Fruit fly (Drosophila melanogaster) whole organism, embryonic: ENCODE measurements around the gene Sec13.

Experiments
- Awh ChIP-seq: fragments of 200-800 bp; sonication (Bioruptor generic); IDR thresholded peaks from 2 replicates; pipeline ENCODE4, ENCODE4 v1.3.6; 2022; ENCODE audit warnings: missing biosample characterization, missing genetic modification characterization
- CG10274 ChIP-seq: fragments of 200-800 bp; sonication (Bioruptor generic); optimal IDR thresholded peaks from 3 replicates; lab custom pipeline; 2017; ENCODE audit warnings: missing biosample characterization, mild to moderate bottlenecking, missing genetic modification characterization
- CG11398 ChIP-seq: fragments of 200-800 bp; sonication (Bioruptor generic); optimal IDR thresholded peaks from 2 replicates; lab custom pipeline; 2016; ENCODE audit warnings: missing biosample characterization, missing genetic modification characterization
- CG11695 ChIP-seq: fragments of 200-800 bp; sonication (Bioruptor generic); IDR thresholded peaks from 3 replicates; pipeline ENCODE4 v1.3.6; 2022; ENCODE audit warnings: missing biosample characterization, missing genetic modification characterization
- CG12769 ChIP-seq: fragments of 200-800 bp; sonication (Bioruptor generic); optimal IDR thresholded peaks from 2 replicates; lab custom pipeline; 2019; ENCODE audit warnings: missing biosample characterization, mild to moderate bottlenecking, missing genetic modification characterization, moderate library complexity
- CG13624 ChIP-seq: fragments of 200-800 bp; sonication (Bioruptor generic); optimal IDR thresholded peaks from 2 replicates; lab custom pipeline; 2016; ENCODE audit warnings: missing biosample characterization, missing genetic modification characterization
- CG14050 ChIP-seq: fragments of 200-800 bp; sonication (Bioruptor generic); IDR thresholded peaks from 3 replicates; pipeline ENCODE4 v1.3.6; 2022; ENCODE audit warnings: missing biosample characterization, missing genetic modification characterization
- CG14710 ChIP-seq: fragments of 200-800 bp; sonication (Bioruptor generic); optimal IDR thresholded peaks from 3 replicates; lab custom pipeline; 2019; ENCODE audit warnings: missing biosample characterization, mild to moderate bottlenecking, missing genetic modification characterization, moderate library complexity
- CG1529 ChIP-seq: fragments of 200-800 bp; sonication (Bioruptor generic); optimal IDR thresholded peaks from 3 replicates; lab custom pipeline; 2018; ENCODE audit warnings: missing biosample characterization, missing genetic modification characterization
- CG15601 ChIP-seq: fragments of 200-800 bp; sonication (Bioruptor generic); optimal IDR thresholded peaks from 3 replicates; lab custom pipeline; 2019; ENCODE audit warnings: missing biosample characterization, mild to moderate bottlenecking, missing genetic modification characterization, moderate library complexity
- CG1647 ChIP-seq: fragments of 200-800 bp; sonication (Bioruptor generic); optimal IDR thresholded peaks from 3 replicates; lab custom pipeline; 2016; ENCODE audit warnings: missing biosample characterization, missing genetic modification characterization
- CG18476 ChIP-seq: fragments of 200-800 bp; sonication (Bioruptor generic); optimal IDR thresholded peaks from 2 replicates; lab custom pipeline; 2016; ENCODE audit warnings: missing biosample characterization, mild to moderate bottlenecking, missing genetic modification characterization
- CG18764 ChIP-seq: fragments of 200-800 bp; sonication (Bioruptor generic); optimal IDR thresholded peaks from 3 replicates; lab custom pipeline; 2016; ENCODE audit warnings: missing biosample characterization, missing genetic modification characterization
- CG30403 ChIP-seq: fragments of 200-800 bp; sonication (Bioruptor generic); optimal IDR thresholded peaks from 3 replicates; lab custom pipeline; 2016; ENCODE audit warnings: missing biosample characterization, missing genetic modification characterization
- CG30431 ChIP-seq: fragments of 200-800 bp; sonication (Bioruptor generic); optimal IDR thresholded peaks from 2 replicates; lab custom pipeline; 2017; ENCODE audit warnings: missing biosample characterization, missing genetic modification characterization
- CG32772 ChIP-seq: fragments of 200-800 bp; sonication (Bioruptor generic); IDR thresholded peaks from 2 replicates; pipeline ENCODE4 v1.3.6; 2022; ENCODE audit warnings: missing biosample characterization, missing genetic modification characterization
- CG3838 ChIP-seq: fragments of 200-800 bp; sonication (Bioruptor generic); optimal IDR thresholded peaks from 3 replicates; lab custom pipeline; 2016; ENCODE audit warnings: missing biosample characterization, missing genetic modification characterization
- CG43689 ChIP-seq: fragments of 200-800 bp; sonication (Bioruptor generic); IDR thresholded peaks from 2 replicates; pipeline ENCODE4 v1.3.6; 2022; ENCODE audit warnings: missing biosample characterization, missing genetic modification characterization
- CG5953 ChIP-seq: fragments of 200-800 bp; sonication (Bioruptor generic); IDR thresholded peaks from 2 replicates; pipeline ENCODE4 v1.3.6; 2022; ENCODE audit warnings: missing biosample characterization, missing genetic modification characterization
- CG9727 ChIP-seq: fragments of 200-800 bp; sonication (Bioruptor generic); optimal IDR thresholded peaks from 3 replicates; lab custom pipeline; 2017; ENCODE audit warnings: missing biosample characterization, mild to moderate bottlenecking, missing genetic modification characterization
- CG9797 ChIP-seq: fragments of 200-800 bp; sonication (Bioruptor generic); optimal IDR thresholded peaks from 3 replicates; lab custom pipeline; 2018; ENCODE audit warnings: missing biosample characterization, mild to moderate bottlenecking, missing genetic modification characterization
- Chrac-16 ChIP-seq: fragments of 200-800 bp; sonication (Bioruptor generic); optimal IDR thresholded peaks from 3 replicates; lab custom pipeline; 2016; ENCODE audit warnings: missing biosample characterization, missing genetic modification characterization
- Doc3 ChIP-seq: fragments of 200-800 bp; sonication (Bioruptor generic); IDR thresholded peaks from 3 replicates; pipeline ENCODE4 v1.3.6; 2022; ENCODE audit warnings: missing biosample characterization, missing genetic modification characterization; ENCODE audit not compliant: partially characterized antibody
- E2f1 ChIP-seq: fragments of 200-800 bp; sonication (Bioruptor generic); IDR thresholded peaks from 2 replicates; pipeline ENCODE4 v1.3.6; 2022; ENCODE audit warnings: missing biosample characterization, missing genetic modification characterization
- Fer3 ChIP-seq: fragments of 200-800 bp; sonication (Bioruptor generic); optimal IDR thresholded peaks from 2 replicates; lab custom pipeline; 2018; ENCODE audit warnings: missing biosample characterization, mild to moderate bottlenecking, missing genetic modification characterization, moderate library complexity
- HLH3B ChIP-seq: fragments of 200-800 bp; sonication (Bioruptor generic); IDR thresholded peaks from 2 replicates; pipeline ENCODE4 v1.3.6; 2022; ENCODE audit warnings: missing biosample characterization, missing genetic modification characterization
- Hr51 ChIP-seq, 2 experiments: fragments of 200-800 bp; sonication (Bioruptor generic); optimal IDR thresholded peaks; 2 replicates in 1 of 2; 3 replicates in 1 of 2; lab custom pipeline; 2016 to 2018; ENCODE audit warnings: missing biosample characterization in 2 of 2, missing genetic modification characterization in 2 of 2, mild to moderate bottlenecking in 1 of 2, moderate library complexity in 1 of 2
- Lhr ChIP-seq: fragments of 200-800 bp; sonication (Bioruptor generic); optimal IDR thresholded peaks from 3 replicates; lab custom pipeline; 2017; ENCODE audit warnings: mild to moderate bottlenecking, missing biosample characterization, missing genetic modification reagents, missing genetic modification characterization
- Mes4 ChIP-seq: fragments of 200-800 bp; sonication (Bioruptor generic); optimal IDR thresholded peaks from 2 replicates; lab custom pipeline; 2016; ENCODE audit warnings: missing biosample characterization, missing genetic modification characterization
- Mrtf ChIP-seq: fragments of 200-800 bp; sonication (Bioruptor generic); IDR thresholded peaks from 3 replicates; pipeline ENCODE4 v1.3.6; 2022; ENCODE audit warnings: missing biosample characterization, missing genetic modification characterization
- Ptx1 ChIP-seq: fragments of 200-800 bp; sonication (Bioruptor generic); IDR thresholded peaks from 2 replicates; pipeline ENCODE4 v1.3.6; 2022; ENCODE audit warnings: missing biosample characterization, missing genetic modification characterization
- Sin3A ChIP-seq: fragments of >200 bp; optimal IDR thresholded peaks from 2 replicates; lab custom pipeline; 2018
- croc ChIP-seq: fragments of 200-800 bp; sonication (Bioruptor generic); conservative IDR thresholded peaks from 3 replicates; pipeline ENCODE4 v1.3.6; 2022; ENCODE audit warnings: missing biosample characterization, missing genetic modification characterization
- danr ChIP-seq: fragments of 200-800 bp; sonication (Bioruptor generic); IDR thresholded peaks from 2 replicates; pipeline ENCODE4 v1.3.6; 2022; ENCODE audit warnings: missing biosample characterization, missing genetic modification characterization
- emc ChIP-seq: fragments of 200-800 bp; sonication (Bioruptor generic); optimal IDR thresholded peaks from 2 replicates; lab custom pipeline; 2016; ENCODE audit warnings: missing biosample characterization, missing genetic modification characterization
- ewg ChIP-seq: fragments of 200-800 bp; sonication (Bioruptor generic); optimal IDR thresholded peaks from 3 replicates; lab custom pipeline; 2017; ENCODE audit warnings: mild to moderate bottlenecking, missing biosample characterization, missing genetic modification reagents, missing genetic modification characterization
- exex ChIP-seq: fragments of 200-800 bp; sonication (Bioruptor generic); optimal IDR thresholded peaks from 4 replicates; lab custom pipeline; 2018; ENCODE audit warnings: missing biosample characterization, mild to moderate bottlenecking, missing genetic modification characterization, moderate library complexity
- fd102C ChIP-seq: fragments of 200-800 bp; sonication (Bioruptor generic); optimal IDR thresholded peaks from 2 replicates; lab custom pipeline; 2018; ENCODE audit warnings: missing biosample characterization, mild to moderate bottlenecking, missing genetic modification characterization, moderate library complexity
- ftz-f1 ChIP-seq: fragments of 200-800 bp; sonication (Bioruptor generic); optimal IDR thresholded peaks from 2 replicates; lab custom pipeline; 2016; ENCODE audit warnings: missing biosample characterization, missing genetic modification characterization
- gce ChIP-seq: fragments of 200-800 bp; sonication (Bioruptor generic); IDR thresholded peaks from 3 replicates; pipeline ENCODE4 v1.3.6; 2022; ENCODE audit warnings: missing biosample characterization, missing genetic modification characterization
- grau ChIP-seq: fragments of 200-800 bp; optimal IDR thresholded peaks from 3 replicates; lab custom pipeline; 2019; ENCODE audit warnings: missing biosample characterization, mild to moderate bottlenecking, missing genetic modification characterization, moderate library complexity
- hb ChIP-seq: fragments of 200-800 bp; sonication (Bioruptor generic); IDR thresholded peaks from 3 replicates; pipeline ENCODE4 v1.3.6; 2022; ENCODE audit warnings: missing biosample characterization, missing genetic modification characterization; ENCODE audit not compliant: partially characterized antibody
- kni ChIP-seq: fragments of 200-800 bp; sonication (Bioruptor generic); optimal IDR thresholded peaks from 3 replicates; lab custom pipeline; 2017; ENCODE audit warnings: mild to moderate bottlenecking, missing biosample characterization, missing genetic modification reagents, missing genetic modification characterization
- pfk ChIP-seq: fragments of 200-800 bp; sonication (Bioruptor generic); optimal IDR thresholded peaks from 2 replicates; lab custom pipeline; 2018; ENCODE audit warnings: missing biosample characterization, mild to moderate bottlenecking, missing genetic modification characterization, moderate library complexity
- rib ChIP-seq: fragments of 200-800 bp; sonication (Bioruptor generic); IDR thresholded peaks from 2 replicates; pipeline ENCODE4 v1.3.6; 2022; ENCODE audit warnings: missing biosample characterization, missing genetic modification characterization
- slp2 ChIP-seq: fragments of 200-800 bp; sonication (Bioruptor generic); optimal IDR thresholded peaks from 2 replicates; lab custom pipeline; 2016; ENCODE audit warnings: missing biosample characterization, missing genetic modification characterization
- sqz ChIP-seq: fragments of 200-800 bp; sonication (Bioruptor generic); optimal IDR thresholded peaks from 3 replicates; lab custom pipeline; 2018; ENCODE audit warnings: missing biosample characterization, mild to moderate bottlenecking, missing genetic modification characterization
- trem ChIP-seq: fragments of 200-800 bp; optimal IDR thresholded peaks from 3 replicates; lab custom pipeline; 2019; ENCODE audit warnings: missing biosample characterization, mild to moderate bottlenecking, missing genetic modification characterization, moderate library complexity
- ttk ChIP-seq: fragments of 200-800 bp; sonication (Bioruptor generic); IDR thresholded peaks from 2 replicates; pipeline ENCODE4 v2.1.2; 2022; ENCODE audit warnings: missing biosample characterization, missing genetic modification characterization
- vfl ChIP-seq: fragments of 200-800 bp; sonication (Bioruptor generic); optimal IDR thresholded peaks from 2 replicates; lab custom pipeline; 2016; ENCODE audit warnings: missing biosample characterization, missing genetic modification characterization
- wdn ChIP-seq: fragments of 200-800 bp; sonication (Bioruptor generic); IDR thresholded peaks from 2 replicates; pipeline ENCODE4 v1.3.6; 2022; ENCODE audit warnings: missing biosample characterization, missing genetic modification characterization

The Sec13 gene

DNA sequence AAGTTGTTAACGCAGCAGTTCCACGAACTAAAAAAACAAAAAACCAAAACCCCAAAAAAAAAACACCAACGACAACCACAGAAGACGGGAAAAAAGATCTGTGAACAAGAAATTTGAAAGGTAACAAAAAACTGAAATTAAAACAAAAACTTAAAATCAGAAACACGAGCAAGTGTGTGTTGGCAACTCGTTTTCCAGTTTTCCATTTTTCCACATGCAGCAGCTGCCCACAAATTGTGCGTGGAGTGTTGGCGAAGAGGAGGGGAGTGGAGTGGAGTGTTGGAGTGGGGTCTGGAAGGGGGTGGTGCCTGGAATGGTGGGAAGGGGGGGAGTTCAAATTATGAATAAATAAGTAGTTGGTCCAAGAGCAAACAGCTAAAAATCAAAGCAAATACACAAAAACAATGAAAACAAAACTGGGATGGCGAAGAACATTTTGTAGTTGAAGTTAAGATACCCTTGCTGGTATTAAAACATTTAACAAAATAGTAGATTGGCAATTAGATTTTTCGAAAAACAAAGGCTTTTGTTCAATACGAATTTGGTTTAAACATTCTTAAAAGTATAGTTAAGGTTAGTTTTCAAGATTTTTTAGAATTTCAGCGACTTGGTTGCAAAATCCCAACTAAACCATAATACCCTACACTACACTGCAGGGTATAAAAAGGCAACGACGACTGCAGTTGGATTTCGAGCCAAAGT, 22.6 kb upstream of the Sec13 start (continued):
- no peak for TF ChIP-seq vfl (GFP tag; lab: Kevin White, UChicago)
- no peak for TF ChIP-seq Mrtf (GFP tag; lab: Robert Waterston, UW)
- no peak for TF ChIP-seq HLH3B (GFP tag; lab: Robert Waterston, UW)
- TF ChIP-seq CG1529 (GFP tag; lab: Kevin White, UChicago) = peak; percentile 57
- peak; percentile 58 for TF ChIP-seq grau
- TF ChIP-seq CG14710 (tag; lab: Kevin White, UChicago) = peak; percentile 57
- peak; percentile 8 for TF ChIP-seq CG30431 (GFP tag; lab: Kevin White, UChicago)
- TF ChIP-seq croc = peak; percentile 48; the same call in 1 of the 3 replicates
- TF ChIP-seq trem (tag; lab: Kevin White, UChicago) = peak; percentile 58
- no peak for TF ChIP-seq ftz-f1 (GFP tag; lab: Kevin White, UChicago)
- peak; percentile 22 for TF ChIP-seq CG18764
- no peak for TF ChIP-seq CG9797 (GFP tag; lab: Kevin White, UChicago)
- no peak for TF ChIP-seq E2f1 (GFP tag; lab: Robert Waterston, UW)
- TF ChIP-seq Ptx1 (GFP tag; lab: Robert Waterston, UW) = peak; percentile 46; the same call in 1 of the 2 replicates
- TF ChIP-seq wdn = no peak
- no peak for TF ChIP-seq Fer3 (tag; lab: Kevin White, UChicago)
- TF ChIP-seq CG5953 (GFP tag; lab: Robert Waterston, UW) = no peak
- TF ChIP-seq hb (GFP tag; lab: Robert Waterston, UW) = no peak
- TF ChIP-seq sqz = peak; percentile 74
- TF ChIP-seq emc (GFP tag; lab: Kevin White, UChicago) = no peak
- peak; percentile 49 for TF ChIP-seq CG15601 (tag; lab: Kevin White, UChicago)
- no peak for TF ChIP-seq pfk (GFP tag; lab: Kevin White, UChicago)
- no peak for TF ChIP-seq Sin3A (lab: Kevin White, UChicago)
- TF ChIP-seq Mes4 = peak; percentile 44
- peak; percentile 20 for TF ChIP-seq kni (GFP tag; lab: Kevin White, UChicago)
- no peak for TF ChIP-seq CG3838
- TF ChIP-seq CG11695 (GFP tag; lab: Robert Waterston, UW) = no peak
- TF ChIP-seq CG18476 = no peak
- peak; percentile 48 for TF ChIP-seq slp2 (GFP tag; lab: Kevin White, UChicago)
- no peak for TF ChIP-seq rib (GFP tag; lab: Robert Waterston, UW)
- peak; percentile 67 for TF ChIP-seq CG10274
- peak; percentile 48 for TF ChIP-seq CG30403
- TF ChIP-seq CG32772 (GFP tag; lab: Robert Waterston, UW) = no peak
- peak; percentile 46 for TF ChIP-seq Chrac-16 (GFP tag; lab: Kevin White, UChicago)
- no peak for TF ChIP-seq CG43689 (GFP tag; lab: Robert Waterston, UW)
- no peak for TF ChIP-seq fd102C (GFP tag; lab: Kevin White, UChicago)
- TF ChIP-seq danr (GFP tag; lab: Robert Waterston, UW) = 0 out of 2 replicates have a peak, but pooled peaks have one; percentile 29
- TF ChIP-seq ttk (GFP tag; lab: Robert Waterston, UW) = no peak
- TF ChIP-seq Doc3 (GFP tag; lab: Robert Waterston, UW) = no peak
- TF ChIP-seq CG9727 = peak; percentile 40
- TF ChIP-seq ewg (GFP tag; lab: Kevin White, UChicago) = peak; percentile 40
- no peak for TF ChIP-seq CG14050 (GFP tag; lab: Robert Waterston, UW)
- peak in 1 of 2 experiments; percentile 57 for TF ChIP-seq Hr51 (GFP tag; optimal IDR thresholded peaks at IDR 0.05; lab: Kevin White, UChicago)
- TF ChIP-seq CG13624 = peak; percentile 4
- peak; percentile 53 for TF ChIP-seq Awh (GFP tag; lab: Robert Waterston, UW)
- no peak for TF ChIP-seq gce (GFP tag; lab: Robert Waterston, UW)
- no peak for TF ChIP-seq CG1647 (GFP tag; lab: Kevin White, UChicago)
- peak; percentile 51 for TF ChIP-seq CG12769 (tag; lab: Kevin White, UChicago)
- TF ChIP-seq CG11398 (GFP tag; lab: Kevin White, UChicago) = peak; percentile 25
- TF ChIP-seq exex (tag; lab: Kevin White, UChicago) = no peak
- TF ChIP-seq Lhr (GFP tag; lab: Kevin White, UChicago) = peak; percentile 31
